Fruit fly (Drosophila melanogaster) whole organism, prepupa: ENCODE measurements around the gene Cpr65Eb.

ENCODE experiments used
- Blimp-1 ChIP-seq: fragments of 200-800 bp; sonication (Bioruptor generic); optimal IDR thresholded peaks from 3 replicates; lab custom pipeline; 2017; ENCODE audit warnings: missing biosample characterization, missing genetic modification characterization, mild to moderate bottlenecking, moderate library complexity, missing genetic modification reagents
- CG10631 ChIP-seq: fragments of 200-800 bp; sonication (Bioruptor generic); optimal IDR thresholded peaks from 2 replicates; lab custom pipeline; 2016; ENCODE audit warnings: missing biosample characterization, missing genetic modification characterization
- CG10669 ChIP-seq: fragments of 200-800 bp; sonication (Bioruptor generic); optimal IDR thresholded peaks from 3 replicates; lab custom pipeline; 2018; ENCODE audit warnings: missing biosample characterization, mild to moderate bottlenecking, missing genetic modification characterization, moderate library complexity
- CG11294 ChIP-seq: fragments of 200-800 bp; sonication (Bioruptor generic); IDR thresholded peaks from 2 replicates; pipeline ENCODE4 v1.3.6; 2022; ENCODE audit warnings: missing biosample characterization, missing genetic modification characterization
- CG11762 ChIP-seq: fragments of 200-800 bp; sonication (Bioruptor generic); optimal IDR thresholded peaks from 3 replicates; lab custom pipeline; 2016; ENCODE audit warnings: missing biosample characterization, missing genetic modification characterization; ENCODE audit not compliant: insufficient read depth
- CG11902 ChIP-seq: fragments of 200-800 bp; sonication (Bioruptor generic); optimal IDR thresholded peaks from 3 replicates; lab custom pipeline; 2016; ENCODE audit warnings: missing biosample characterization, missing genetic modification characterization
- CG15336 ChIP-seq: fragments of 200-800 bp; sonication (Bioruptor generic); IDR thresholded peaks from 2 replicates; pipeline ENCODE4 v1.3.6; 2022; ENCODE audit warnings: missing biosample characterization, missing genetic modification characterization
- CG1621 ChIP-seq: fragments of 200-800 bp; sonication (Bioruptor generic); optimal IDR thresholded peaks from 3 replicates; lab custom pipeline; 2018; ENCODE audit warnings: missing biosample characterization, mild to moderate bottlenecking, missing genetic modification characterization
- CG31627 ChIP-seq: fragments of 200-800 bp; sonication (Bioruptor generic); optimal IDR thresholded peaks from 3 replicates; lab custom pipeline; 2016; ENCODE audit warnings: missing biosample characterization, missing genetic modification characterization
- CG32006 ChIP-seq: fragments of 200-800 bp; sonication (Bioruptor generic); optimal IDR thresholded peaks from 3 replicates; lab custom pipeline; 2017; ENCODE audit warnings: missing biosample characterization, mild to moderate bottlenecking, missing genetic modification characterization
- CG34406 ChIP-seq: fragments of 200-800 bp; sonication (Bioruptor generic); optimal IDR thresholded peaks from 3 replicates; lab custom pipeline; 2016; ENCODE audit warnings: missing biosample characterization, missing genetic modification characterization
- CG4318 ChIP-seq: fragments of 200-800 bp; sonication (Bioruptor generic); optimal IDR thresholded peaks from 3 replicates; lab custom pipeline; 2017; ENCODE audit warnings: missing biosample characterization, mild to moderate bottlenecking, missing genetic modification characterization
- CG6163 ChIP-seq: fragments of 200-800 bp; sonication (Bioruptor generic); IDR thresholded peaks from 3 replicates; pipeline ENCODE4 v1.3.6; 2022; ENCODE audit warnings: missing biosample characterization, missing genetic modification characterization
- CG6792 ChIP-seq: fragments of 200-800 bp; sonication (Bioruptor generic); optimal IDR thresholded peaks from 3 replicates; lab custom pipeline; 2016; ENCODE audit warnings: missing biosample characterization, missing genetic modification characterization
- CG6808 ChIP-seq: fragments of 200-800 bp; sonication (Bioruptor generic); optimal IDR thresholded peaks from 3 replicates; lab custom pipeline; 2017; ENCODE audit warnings: missing biosample characterization, missing genetic modification characterization, mild to moderate bottlenecking, moderate library complexity, missing genetic modification reagents
- CG6854 ChIP-seq: fragments of 200-800 bp; sonication (Bioruptor generic); optimal IDR thresholded peaks from 2 replicates; lab custom pipeline; 2017; ENCODE audit warnings: missing biosample characterization, mild to moderate bottlenecking, missing genetic modification characterization
- CG7368 ChIP-seq: fragments of 200-800 bp; sonication (Bioruptor generic); optimal IDR thresholded peaks from 3 replicates; lab custom pipeline; 2016; ENCODE audit warnings: missing biosample characterization, missing genetic modification characterization
- CG8119 ChIP-seq: fragments of 200-800 bp; sonication (Bioruptor generic); IDR thresholded peaks from 3 replicates; pipeline ENCODE4 v1.3.6; 2022; ENCODE audit warnings: missing biosample characterization, missing genetic modification characterization
- CG8319 ChIP-seq: fragments of 200-800 bp; sonication (Bioruptor generic); optimal IDR thresholded peaks from 3 replicates; lab custom pipeline; 2016; ENCODE audit warnings: missing biosample characterization, missing genetic modification characterization
- CG8632 ChIP-seq: fragments of 200-800 bp; sonication (Bioruptor generic); optimal IDR thresholded peaks from 3 replicates; lab custom pipeline; 2016; ENCODE audit warnings: missing biosample characterization, missing genetic modification characterization
- CG9139 ChIP-seq: fragments of 200-800 bp; sonication (Bioruptor generic); optimal IDR thresholded peaks from 3 replicates; lab custom pipeline; 2017; ENCODE audit warnings: missing biosample characterization, mild to moderate bottlenecking, missing genetic modification characterization
- Eip75B ChIP-seq: fragments of 200-800 bp; sonication (Bioruptor generic); optimal IDR thresholded peaks from 3 replicates; lab custom pipeline; 2016; ENCODE audit warnings: missing biosample characterization, missing genetic modification characterization
- Eip78C ChIP-seq: fragments of 200-800 bp; sonication (Bioruptor generic); peaks from one replicate; lab custom pipeline; 2016; ENCODE audit warnings: missing biosample characterization, missing genetic modification characterization
- Ets21C ChIP-seq: fragments of 200-800 bp; sonication (Bioruptor generic); optimal IDR thresholded peaks from 3 replicates; lab custom pipeline; 2016; ENCODE audit warnings: missing biosample characterization, missing genetic modification characterization
- Ets96B ChIP-seq: fragments of 200-800 bp; optimal IDR thresholded peaks from 2 replicates; lab custom pipeline; 2019; ENCODE audit warnings: missing biosample characterization, mild to moderate bottlenecking, missing genetic modification characterization, moderate library complexity
- Gug ChIP-seq: fragments of 200-800 bp; sonication (Bioruptor generic); IDR thresholded peaks from 2 replicates; pipeline ENCODE4 v1.3.6; 2022; ENCODE audit warnings: missing biosample characterization, missing genetic modification characterization
- Hr38 ChIP-seq: sonication (Bioruptor generic); optimal IDR thresholded peaks from 2 replicates; lab custom pipeline; 2016; ENCODE audit warnings: missing biosample characterization, missing genetic modification characterization
- Hr39 ChIP-seq: fragments of 200-800 bp; sonication (Bioruptor generic); optimal IDR thresholded peaks from 2 replicates; lab custom pipeline; 2016; ENCODE audit warnings: missing biosample characterization, missing genetic modification characterization
- Hr4 ChIP-seq: fragments of 200-800 bp; sonication (Bioruptor generic); optimal IDR thresholded peaks from 3 replicates; lab custom pipeline; 2016; ENCODE audit warnings: missing biosample characterization, missing genetic modification characterization
- Lpt ChIP-seq: fragments of 200-800 bp; sonication (Bioruptor generic); optimal IDR thresholded peaks from 3 replicates; lab custom pipeline; 2016; ENCODE audit warnings: missing biosample characterization, missing genetic modification characterization
- Met ChIP-seq: fragments of 200-800 bp; sonication (Bioruptor generic); optimal IDR thresholded peaks from 3 replicates; lab custom pipeline; 2016; ENCODE audit warnings: missing biosample characterization, missing genetic modification characterization
- OdsH ChIP-seq: fragments of 200-800 bp; sonication (Bioruptor generic); optimal IDR thresholded peaks from 3 replicates; lab custom pipeline; 2016; ENCODE audit warnings: missing biosample characterization, missing genetic modification characterization
- Sox102F ChIP-seq: fragments of 200-800 bp; sonication (Bioruptor generic); optimal IDR thresholded peaks from 2 replicates; lab custom pipeline; 2016; ENCODE audit warnings: missing biosample characterization, mild to moderate bottlenecking, missing genetic modification characterization
- Sox15 ChIP-seq: fragments of 200-800 bp; sonication (Bioruptor generic); optimal IDR thresholded peaks from 3 replicates; lab custom pipeline; 2016; ENCODE audit warnings: missing biosample characterization, missing genetic modification characterization
- acj6 ChIP-seq: fragments of 200-800 bp; sonication (Bioruptor generic); optimal IDR thresholded peaks from 3 replicates; lab custom pipeline; 2016; ENCODE audit warnings: missing biosample characterization, missing genetic modification characterization
- cyc ChIP-seq: fragments of 200-800 bp; sonication (Bioruptor generic); optimal IDR thresholded peaks from 3 replicates; lab custom pipeline; 2016; ENCODE audit warnings: missing biosample characterization, missing genetic modification characterization
- dsx ChIP-seq: fragments of 200-800 bp; optimal IDR thresholded peaks from 3 replicates; lab custom pipeline; 2019; ENCODE audit warnings: missing biosample characterization, mild to moderate bottlenecking, missing genetic modification characterization, moderate library complexity; ENCODE audit not compliant: poor library complexity, severe bottlenecking
- eg ChIP-seq: fragments of 200-800 bp; sonication (Bioruptor generic); IDR thresholded peaks from 3 replicates; pipeline ENCODE4 v1.3.6; 2022; ENCODE audit warnings: missing biosample characterization, missing genetic modification characterization
- esn ChIP-seq: fragments of 200-800 bp; sonication (Bioruptor generic); optimal IDR thresholded peaks from 2 replicates; lab custom pipeline; 2016; ENCODE audit warnings: missing biosample characterization, mild to moderate bottlenecking, missing genetic modification characterization, moderate library complexity
- fd59A ChIP-seq: fragments of 200-800 bp; sonication (Bioruptor generic); optimal IDR thresholded peaks from 2 replicates; lab custom pipeline; 2017; ENCODE audit warnings: missing biosample characterization, mild to moderate bottlenecking, missing genetic modification characterization, missing genetic modification reagents
- fd85E ChIP-seq: fragments of 200-800 bp; sonication (Bioruptor generic); optimal IDR thresholded peaks from 3 replicates; lab custom pipeline; 2016; ENCODE audit warnings: missing biosample characterization, missing genetic modification characterization
- fkh ChIP-seq: fragments of 200-800 bp; sonication (Bioruptor generic); optimal IDR thresholded peaks from 3 replicates; lab custom pipeline; 2017; ENCODE audit warnings: missing biosample characterization, mild to moderate bottlenecking, missing genetic modification characterization, moderate library complexity
- pdm3 ChIP-seq: fragments of 200-800 bp; sonication (Bioruptor generic); optimal IDR thresholded peaks from 3 replicates; lab custom pipeline; 2016; ENCODE audit warnings: missing biosample characterization, missing genetic modification characterization
- salr ChIP-seq, 2 experiments: fragments of 200-800 bp; sonication (Bioruptor generic); optimal IDR thresholded peaks; 3 replicates each; lab custom pipeline; 2016 to 2018; ENCODE audit warnings: missing biosample characterization in 2 of 2, missing genetic modification characterization in 2 of 2, mild to moderate bottlenecking in 1 of 2
- ss ChIP-seq, 2 experiments: fragments of 200-800 bp; sonication (Bioruptor generic); optimal IDR thresholded peaks; 2 replicates in 1 of 2; 3 replicates in 1 of 2; lab custom pipeline; 2017 to 2018; ENCODE audit warnings: mild to moderate bottlenecking in 2 of 2, missing biosample characterization in 2 of 2, missing genetic modification characterization in 2 of 2, moderate library complexity in 1 of 2
- svp ChIP-seq: fragments of 200-800 bp; sonication (Bioruptor generic); peaks from one replicate; lab custom pipeline; 2016; ENCODE audit warnings: missing biosample characterization, missing genetic modification characterization
- vri ChIP-seq: fragments of 200-800 bp; sonication (Bioruptor generic); optimal IDR thresholded peaks from 3 replicates; lab custom pipeline; 2016; ENCODE audit warnings: missing biosample characterization, mild to moderate bottlenecking, missing genetic modification characterization

Gene Cpr65Eb

DNA sequence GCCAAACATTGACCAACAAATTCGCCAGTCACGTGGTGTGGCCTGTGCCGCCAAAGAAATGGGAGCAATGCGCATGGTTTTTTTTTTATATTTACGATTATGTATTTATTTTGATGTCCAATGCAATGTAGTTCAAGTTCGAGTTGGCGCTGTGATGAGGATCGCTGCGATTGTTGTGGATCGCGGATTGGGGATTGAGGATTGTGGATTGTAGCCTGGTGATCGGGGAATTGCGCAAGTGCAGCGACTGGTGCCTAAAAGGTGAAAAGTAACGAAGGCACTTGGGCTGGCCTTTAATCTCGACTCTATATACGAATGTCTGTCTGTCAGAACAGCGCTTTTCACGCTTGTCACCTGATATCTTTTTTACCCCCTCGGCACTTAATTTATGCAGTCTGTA is 15.9 kb upstream of the Cpr65Eb start:
- TF ChIP-seq dsx (GFP tag; lab: Kevin White, UChicago) (no peak), Eip78C (peak; percentile 17)
- TF ChIP-seq, all 60 proteins: peak for 1

DNA sequence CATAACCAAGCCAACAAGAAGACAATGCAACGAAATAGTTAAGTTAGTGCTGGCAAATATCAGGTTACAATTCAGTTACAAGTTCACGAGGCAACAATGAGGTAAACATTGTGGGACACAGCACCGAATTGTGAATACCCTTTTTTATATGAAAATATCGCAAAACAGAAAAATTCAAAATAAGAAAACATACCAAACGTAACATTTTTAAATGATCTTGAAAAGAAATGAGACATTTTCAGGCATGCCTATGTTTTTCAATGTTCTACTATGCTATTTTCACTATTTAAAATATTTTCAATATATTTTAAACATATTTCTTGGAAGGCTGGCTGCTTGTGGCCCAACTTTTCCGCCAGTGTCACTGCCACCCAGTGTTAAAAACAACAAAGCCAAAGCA is 15.4 kb upstream of the Cpr65Eb start:
- TF ChIP-seq CG10669 (GFP tag; lab: Kevin White, UChicago) (no peak), Met (GFP tag; lab: Kevin White, UChicago) (no peak), CG11762 (GFP tag; lab: Kevin White, UChicago) (no peak), salr (GFP tag; optimal IDR thresholded peaks at IDR 0.05; lab: Kevin White, UChicago) (no peak), cyc (GFP tag; lab: Kevin White, UChicago) (no peak), esn (GFP tag; lab: Kevin White, UChicago) (no peak), vri (GFP tag; lab: Kevin White, UChicago) (no peak), CG8319 (GFP tag; lab: Kevin White, UChicago) (no peak), CG6792 (no peak), fd85E (no peak), Sox15 (GFP tag; lab: Kevin White, UChicago) (no peak), Hr39 (GFP tag; lab: Kevin White, UChicago) (no peak), Eip78C (no peak), Gug (GFP tag; lab: Robert Waterston, UW) (no peak), CG9139 (GFP tag; lab: Kevin White, UChicago) (no peak), CG11902 (GFP tag; lab: Kevin White, UChicago) (no peak), eg (GFP tag; lab: Robert Waterston, UW) (no peak), Sox102F (GFP tag; lab: Kevin White, UChicago) (no peak), CG10631 (GFP tag; lab: Kevin White, UChicago) (no peak), CG8632 (GFP tag; lab: Kevin White, UChicago) (no peak), acj6 (GFP tag; lab: Kevin White, UChicago) (no peak), Eip75B (GFP tag; lab: Kevin White, UChicago) (no peak), CG1621 (no peak), CG4318 (peak; percentile 15), CG11294 (GFP tag; lab: Robert Waterston, UW) (no peak), Ets96B (tag; lab: Kevin White, UChicago) (no peak), CG6808 (GFP tag; lab: Kevin White, UChicago) (no peak), CG32006 (GFP tag; lab: Kevin White, UChicago) (peak; percentile 56), CG15336 (GFP tag; lab: Robert Waterston, UW) (no peak), CG6854 (GFP tag; lab: Kevin White, UChicago) (no peak), CG6163 (GFP tag; lab: Robert Waterston, UW) (no peak), pdm3 (GFP tag; lab: Kevin White, UChicago) (no peak), CG8119 (peak; percentile 20; the same call in 1 of the 3 replicates), Hr4 (peak; percentile 29), CG34406 (no peak)

DNA sequence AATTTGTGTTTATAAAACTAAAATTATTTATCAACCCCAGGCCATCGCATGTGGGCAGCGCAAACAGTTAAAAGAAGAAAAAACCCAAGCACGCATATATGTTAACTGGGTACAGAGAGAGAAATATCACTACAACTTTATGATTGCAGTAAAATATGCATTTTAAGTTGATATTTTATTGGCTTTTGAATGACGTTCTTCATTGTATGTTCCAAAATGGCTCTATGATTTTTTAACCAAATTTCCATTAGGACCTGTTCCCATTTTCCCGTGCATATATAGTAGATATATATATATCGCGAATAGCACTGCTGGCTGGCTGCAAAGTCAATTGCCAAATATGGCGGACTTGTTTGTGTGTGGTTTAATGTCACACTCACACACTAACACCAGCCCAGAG is 7.9 kb upstream of the Cpr65Eb start:
- TF ChIP-seq CG6808 (GFP tag; lab: Kevin White, UChicago) (no peak), eg (GFP tag; lab: Robert Waterston, UW) (peak; percentile 77), OdsH (GFP tag; lab: Kevin White, UChicago) (no peak), CG6163 (GFP tag; lab: Robert Waterston, UW) (peak; percentile 56; the same call in 2 of the 3 replicates), Eip75B (GFP tag; lab: Kevin White, UChicago) (no peak), fkh (GFP tag; lab: Kevin White, UChicago) (no peak), fd85E (no peak), Sox15 (GFP tag; lab: Kevin White, UChicago) (no peak), CG31627 (no peak), Hr39 (GFP tag; lab: Kevin White, UChicago) (peak; percentile 25), CG7368 (no peak), CG11294 (GFP tag; lab: Robert Waterston, UW) (peak; percentile 27; the same call in 1 of the 2 replicates), Eip78C (peak; percentile 63), CG34406 (no peak), CG11762 (GFP tag; lab: Kevin White, UChicago) (no peak), CG8319 (GFP tag; lab: Kevin White, UChicago) (no peak), Ets21C (GFP tag; lab: Kevin White, UChicago) (no peak), Lpt (GFP tag; lab: Kevin White, UChicago) (peak; percentile 40), Hr4 (peak; percentile 61), CG8632 (GFP tag; lab: Kevin White, UChicago) (no peak), CG15336 (GFP tag; lab: Robert Waterston, UW) (peak; percentile 67), Hr38 (no peak), ss (GFP tag; optimal IDR thresholded peaks at IDR 0.05; lab: Kevin White, UChicago) (no peak), svp (GFP tag; lab: Kevin White, UChicago) (no peak), CG1621 (no peak), Blimp-1 (GFP tag; lab: Kevin White, UChicago) (no peak), fd59A (no peak), cyc (GFP tag; lab: Kevin White, UChicago) (no peak)
